Worm (Caenorhabditis elegans): Measurements from ENCODE around the gene K07F5.8.

The K07F5.8 gene

DNA sequence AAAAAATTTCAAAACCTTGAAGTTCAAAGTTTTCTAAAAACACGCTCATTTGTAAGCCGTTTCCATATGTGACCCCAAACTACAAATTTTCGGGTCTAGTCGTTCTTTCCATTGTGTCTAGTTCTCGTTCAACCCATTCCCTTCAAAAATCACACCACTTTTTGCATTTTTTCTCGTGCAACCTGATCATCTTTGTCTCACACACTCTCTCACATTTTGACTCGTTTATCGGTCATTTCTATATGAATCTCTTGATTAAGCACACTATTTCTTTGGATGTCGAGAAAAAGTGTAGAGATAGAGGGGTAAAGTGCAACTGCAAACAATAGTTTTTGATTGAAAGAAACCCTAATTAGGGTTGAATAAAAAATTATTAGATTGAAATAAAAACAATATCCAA lies 46.0 kb downstream of the K07F5.8 start (continued):
- TF ChIP-seq ctbp-1 (GFP tag; IDR thresholded peaks at IDR 0.05), result no peak
- TF ChIP-seq dmd-9 (GFP tag; IDR thresholded peaks at IDR 0.05), result no peak
- no peak for TF ChIP-seq F26F4.8 (GFP tag; conservative IDR thresholded peaks at IDR 0.05)
- no peak for TF ChIP-seq ZK337.2 (GFP tag; IDR thresholded peaks at IDR 0.05)
- no peak for TF ChIP-seq madf-5 (GFP tag; IDR thresholded peaks at IDR 0.05)
- no peak for TF ChIP-seq tag-97 (GFP tag; IDR thresholded peaks at IDR 0.05)
- no peak for TF ChIP-seq sdz-12 (GFP tag; optimal IDR thresholded peaks at IDR 0.05)
- peak; percentile 72 for TF ChIP-seq mes-2 (tag; optimal IDR thresholded peaks at IDR 0.05; ENCODE audit: poor library complexity, severe bottlenecking)
- peak; percentile 64 for TF ChIP-seq mxl-3 (GFP tag; optimal IDR thresholded peaks at IDR 0.05)
- no peak for TF ChIP-seq zip-11 (GFP tag; IDR thresholded peaks at IDR 0.05)
- TF ChIP-seq D1046.2 (GFP tag; IDR thresholded peaks at IDR 0.05), result no peak
- peak; percentile 43 for TF ChIP-seq nhr-48 (tag; optimal IDR thresholded peaks at IDR 0.05)
- no peak for TF ChIP-seq arid-1 (GFP tag; conservative IDR thresholded peaks at IDR 0.05)
- TF ChIP-seq egl-27 (tag; optimal IDR thresholded peaks at IDR 0.05), result no peak
- TF ChIP-seq nhr-10 (tag; optimal IDR thresholded peaks at IDR 0.05), result no peak
- TF ChIP-seq lin-1 (GFP tag; IDR thresholded peaks at IDR 0.05), result peak; percentile 81; the same call in 1 of the 2 replicates
- TF ChIP-seq F44E2.7 (GFP tag; IDR thresholded peaks at IDR 0.05), result no peak
- TF ChIP-seq dmd-6 (GFP tag; IDR thresholded peaks at IDR 0.05), result peak; percentile 70
- no peak for TF ChIP-seq skn-1 (tag; optimal IDR thresholded peaks at IDR 0.05)
- TF ChIP-seq ceh-62 (tag; optimal IDR thresholded peaks at IDR 0.05), result no peak
- no peak for TF ChIP-seq ceh-44 (GFP tag; IDR thresholded peaks at IDR 0.05)
- peak; percentile 85 for TF ChIP-seq dve-1 (tag; optimal IDR thresholded peaks at IDR 0.05; ENCODE audit: insufficient read depth)
- no peak for TF ChIP-seq nhr-42 (GFP tag; IDR thresholded peaks at IDR 0.05)
- no peak for TF ChIP-seq ztf-11 (tag; optimal IDR thresholded peaks at IDR 0.05)
- peak; percentile 87 for TF ChIP-seq hlh-30 (tag; optimal IDR thresholded peaks at IDR 0.05; ENCODE audit: insufficient read depth)
- no peak for TF ChIP-seq F49E8.2 (tag; optimal IDR thresholded peaks at IDR 0.05; ENCODE audit: borderline replicate concordance)
- no peak for TF ChIP-seq madf-9 (GFP tag; conservative IDR thresholded peaks at IDR 0.05)
- TF ChIP-seq snpc-4 (tag; optimal IDR thresholded peaks at IDR 0.05), result no peak
- 0 out of 2 replicates have a peak, but pooled peaks have one; percentile 41 for TF ChIP-seq zfp-3 (GFP tag; conservative IDR thresholded peaks at IDR 0.05)
- no peak for TF ChIP-seq Y5F2A.4 (GFP tag; optimal IDR thresholded peaks at IDR 0.05)
- TF ChIP-seq lir-3 (tag; optimal IDR thresholded peaks at IDR 0.05), result no peak
- TF ChIP-seq lin-38 (GFP tag; IDR thresholded peaks at IDR 0.05), result 0 out of 2 replicates have a peak, but pooled peaks have one; percentile 28
- no peak for TF ChIP-seq R02D3.7 (tag; optimal IDR thresholded peaks at IDR 0.05)
- no peak for TF ChIP-seq spr-1 (tag; optimal IDR thresholded peaks at IDR 0.05)

DNA sequence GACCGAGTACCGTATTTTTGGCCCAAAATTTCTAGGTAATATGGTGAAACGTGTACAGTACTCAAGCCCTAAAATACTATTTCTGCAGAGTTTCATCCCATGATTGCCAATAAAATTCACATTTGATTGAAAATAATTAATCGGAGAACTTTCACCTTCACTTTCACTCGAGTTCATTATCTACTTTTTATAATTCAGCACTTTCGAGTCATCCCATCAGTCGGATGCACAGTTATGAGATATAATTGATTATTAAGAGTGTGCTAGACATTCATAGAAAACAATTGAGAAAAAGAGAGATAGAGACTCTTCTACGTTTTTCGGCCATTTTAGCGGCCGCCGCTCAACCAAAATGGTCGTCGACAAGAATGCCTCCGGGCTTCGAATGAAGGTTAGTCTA lies 46.8 kb downstream of the K07F5.8 start, which contains the start of gene fat-3:
Gene fat-3 (plus strand): TSS at position 313 of the 400 bp plus-strand sequence.
- TF ChIP-seq attf-4 (tag; optimal IDR thresholded peaks at IDR 0.05) (no peak), nhr-41 (GFP tag; IDR thresholded peaks at IDR 0.05) (no peak), nhr-28 (tag; optimal IDR thresholded peaks at IDR 0.05) (peak; percentile 61), T20F7.1 (GFP tag; optimal IDR thresholded peaks at IDR 0.05) (no peak), spr-3 (GFP tag; optimal IDR thresholded peaks at IDR 0.05) (no peak), Y105C5A.15 (GFP tag; IDR thresholded peaks at IDR 0.05) (no peak), ces-1 (GFP tag; optimal IDR thresholded peaks at IDR 0.05) (no peak), nhr-111 (GFP tag; optimal IDR thresholded peaks at IDR 0.05) (no peak), hlh-11 (tag; optimal IDR thresholded peaks at IDR 0.05) (peak; percentile 60), dmd-6 (GFP tag; IDR thresholded peaks at IDR 0.05) (peak; percentile 62), dve-1 (tag; optimal IDR thresholded peaks at IDR 0.05; ENCODE audit: insufficient read depth) (peak; percentile 79), pqm-1 (tag; optimal IDR thresholded peaks at IDR 0.05) (peak; percentile 31), jun-1 (tag; optimal IDR thresholded peaks at IDR 0.05) (no peak), nhr-48 (tag; optimal IDR thresholded peaks at IDR 0.05) (peak; percentile 4), R02D3.7 (tag; optimal IDR thresholded peaks at IDR 0.05) (no peak), vab-7 (GFP tag; IDR thresholded peaks at IDR 0.05) (no peak), tra-1 (GFP tag; IDR thresholded peaks at IDR 0.05) (0 out of 2 replicates have a peak, but pooled peaks have one; percentile 12), hlh-30 (tag; optimal IDR thresholded peaks at IDR 0.05; ENCODE audit: insufficient read depth) (peak; percentile 49), cey-2 (tag; optimal IDR thresholded peaks at IDR 0.05; ENCODE audit: borderline replicate concordance, insufficient read depth) (no peak), lsy-2 (tag; optimal IDR thresholded peaks at IDR 0.05) (peak in 1 of 2 experiments; percentile 36), mdt-29 (GFP tag; IDR thresholded peaks at IDR 0.05) (0 out of 2 replicates have a peak, but pooled peaks have one; percentile 10), php-3 (GFP tag; IDR thresholded peaks at IDR 0.05) (peak; percentile 82)
